Worm (Caenorhabditis elegans) whole organism, L3 larva: Measurements from ENCODE around the gene dsh-2.
"Not testable (repeated sequence)": the region's sequence is repeated elsewhere in the genome, so short reads cannot be mapped to it uniquely, and the experiment has no call there.

Source experiments
- ZK546.5 ChIP-seq: sonication (generic microtip); optimal IDR thresholded peaks from 2 replicates; lab custom pipeline; 2017; ENCODE audit warnings: missing biosample characterization, missing genetic modification characterization
- ceh-9 ChIP-seq: sonication (generic microtip); optimal IDR thresholded peaks from 2 replicates; lab custom pipeline; 2018; ENCODE audit warnings: missing biosample characterization, missing genetic modification characterization
- lin-15B ChIP-seq: fragments of 150-350 bp; optimal IDR thresholded peaks from 2 replicates; lab custom pipeline; 2014; ENCODE audit warnings: missing biosample characterization, missing genetic modification characterization
- lin-39 ChIP-seq: fragments of 150-350 bp; optimal IDR thresholded peaks from 2 replicates; lab custom pipeline; 2018; ENCODE audit warnings: missing biosample characterization, missing genetic modification reagents, missing genetic modification characterization
- sea-2 ChIP-seq: fragments of 150-350 bp; sonication (generic microtip); optimal IDR thresholded peaks from 4 replicates; lab custom pipeline; 2014; ENCODE audit warnings: missing biosample characterization, missing genetic modification reagents, missing genetic modification characterization
- unc-39 ChIP-seq: sonication (generic microtip); optimal IDR thresholded peaks from 4 replicates; lab custom pipeline; 2017; ENCODE audit warnings: missing biosample characterization, missing genetic modification characterization
- unc-62 ChIP-seq: fragments of 150-350 bp; sonication (generic microtip); optimal IDR thresholded peaks from 4 replicates; lab custom pipeline; 2014; ENCODE audit warnings: missing biosample characterization, missing genetic modification reagents, missing genetic modification characterization
- ztf-11 ChIP-seq: fragments of 150-350 bp; optimal IDR thresholded peaks from 2 replicates; lab custom pipeline; 2014; ENCODE audit warnings: missing biosample characterization, missing genetic modification characterization

DNA sequence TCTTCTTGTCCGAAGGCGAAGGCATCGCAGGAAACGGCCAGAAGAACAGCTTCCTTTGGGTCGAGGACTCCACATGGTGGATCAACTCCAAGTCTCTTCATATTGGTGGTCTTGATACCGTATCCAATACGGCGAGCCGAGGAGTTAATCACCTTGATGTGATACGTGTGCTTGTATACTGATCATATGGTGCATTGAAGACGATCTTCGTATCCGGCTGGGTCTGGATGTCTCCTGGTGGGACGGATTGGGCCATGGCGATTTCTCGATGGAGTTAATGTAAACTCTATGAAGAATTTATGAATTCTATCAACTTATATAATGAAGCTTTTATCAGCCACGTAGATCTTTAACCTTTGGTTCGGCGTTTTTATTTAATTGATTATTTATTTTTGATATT lies 34.3 kb upstream of the dsh-2 start, which contains the start of gene msp-74:
- not testable (repeated sequence) for TF ChIP-seq lin-15B (tag; lab: Kevin White, UChicago); ZK546.5 (tag; lab: Kevin White, UChicago); lin-39 (tag; lab: Kevin White, UChicago); sea-2 (GFP tag; lab: Kevin White, UChicago); unc-62 (GFP tag; lab: Kevin White, UChicago); unc-39 (tag; lab: Kevin White, UChicago); ztf-11 (tag; lab: Kevin White, UChicago); ceh-9 (tag; lab: Kevin White, UChicago)
